Fruit fly (Drosophila melanogaster) whole organism: ENCODE data around the gene CG13643.

Experiments
- CG8478 ChIP-seq: fragments of >200 bp; optimal IDR thresholded peaks from 2 replicates; lab custom pipeline; 2018; ENCODE audit warnings: inconsistent platforms
- Dll ChIP-seq: fragments of >200 bp; optimal IDR thresholded peaks from 2 replicates; lab custom pipeline; 2017
- EcR ChIP-seq, 2 experiments: fragments of >200 bp; optimal IDR thresholded peaks; 2 replicates each; lab custom pipeline; 2017; ENCODE audit warnings: missing biosample characterization in 2 of 2, missing genetic modification characterization in 2 of 2, missing genetic modification reagents in 2 of 2
- pan ChIP-seq: fragments of >200 bp; optimal IDR thresholded peaks from 2 replicates; lab custom pipeline; 2017
- psq ChIP-seq: fragments of >200 bp; optimal IDR thresholded peaks from 2 replicates; lab custom pipeline; 2017
- usp ChIP-seq: fragments of >200 bp; optimal IDR thresholded peaks from 2 replicates; lab custom pipeline; 2017; ENCODE audit warnings: missing biosample characterization, missing genetic modification characterization, mixed read lengths

CG13643 gene

dm6 chr3R:24922270-24922669, 16.5 kb upstream of the CG13643 start, which contains the start of gene Mink:
TSS of gene Mink (plus strand) at chr3R:24922473.
- TF ChIP-seq pan (lab: Kevin White, UChicago): no peak
- no peak for TF ChIP-seq psq (lab: Kevin White, UChicago)
- TF ChIP-seq Dll (lab: Kevin White, UChicago): no peak
- no peak for TF ChIP-seq CG8478 (lab: Kevin White, UChicago)
- TF ChIP-seq EcR (GFP tag; optimal IDR thresholded peaks at IDR 0.05; lab: Kevin White, UChicago): no peak
- no peak for TF ChIP-seq usp

dm6 chr3R:24917814-24918636, 12.2 kb upstream of the CG13643 start, which contains the start of the genes PIG-S, sud1 and CG11168:
TSS of gene PIG-S (minus strand) at chr3R:24917864.
TSS of gene sud1 (minus strand) at chr3R:24917864.
TSS of gene CG11168 (plus strand) at chr3R:24918106.
- no peak for TF ChIP-seq usp
- no peak for TF ChIP-seq EcR (GFP tag; optimal IDR thresholded peaks at IDR 0.05; lab: Kevin White, UChicago)
- TF ChIP-seq Dll (lab: Kevin White, UChicago): no peak
- TF ChIP-seq CG8478 (lab: Kevin White, UChicago): no peak
- no peak for TF ChIP-seq psq (lab: Kevin White, UChicago)
- TF ChIP-seq pan (lab: Kevin White, UChicago): no peak

- no peak for TF ChIP-seq pan (lab: Kevin White, UChicago)
- no peak for TF ChIP-seq CG8478 (lab: Kevin White, UChicago)
- TF ChIP-seq psq (lab: Kevin White, UChicago): no peak
- TF ChIP-seq EcR (GFP tag; optimal IDR thresholded peaks at IDR 0.05; lab: Kevin White, UChicago): no peak
- TF ChIP-seq usp: no peak
- no peak for TF ChIP-seq Dll (lab: Kevin White, UChicago)
Observed at dm6 chr3R:24914864-24915263, 9.1 kb upstream of the CG13643 start.

dm6 chr3R:24910097-24910496, 4.3 kb upstream of the CG13643 start:
- no peak for TF ChIP-seq pan (lab: Kevin White, UChicago)
- no peak for TF ChIP-seq psq (lab: Kevin White, UChicago)
- TF ChIP-seq usp: no peak
- TF ChIP-seq Dll (lab: Kevin White, UChicago): no peak
- no peak for TF ChIP-seq EcR (GFP tag; optimal IDR thresholded peaks at IDR 0.05; lab: Kevin White, UChicago)
- TF ChIP-seq CG8478 (lab: Kevin White, UChicago): no peak

dm6 chr3R:24908034-24908433, 2.2 kb upstream of the CG13643 start:
- TF ChIP-seq Dll (lab: Kevin White, UChicago): no peak

dm6 chr3R:24906648-24907047, 844 bp upstream of the CG13643 start:
- TF ChIP-seq pan (lab: Kevin White, UChicago) (no peak), Dll (lab: Kevin White, UChicago) (no peak), psq (lab: Kevin White, UChicago) (no peak), usp (no peak), EcR (GFP tag; optimal IDR thresholded peaks at IDR 0.05; lab: Kevin White, UChicago) (no peak), CG8478 (lab: Kevin White, UChicago) (no peak)

- TF ChIP-seq psq (lab: Kevin White, UChicago) (no peak), usp (no peak), Dll (lab: Kevin White, UChicago) (no peak), pan (lab: Kevin White, UChicago) (no peak), EcR (GFP tag; optimal IDR thresholded peaks at IDR 0.05; lab: Kevin White, UChicago) (no peak), CG8478 (lab: Kevin White, UChicago) (no peak)
Observed at dm6 chr3R:24900816-24901215, 5.0 kb downstream of the CG13643 start, which contains the start of gene CG10845. TSS of gene CG10845 (plus strand) at chr3R:24901116.

dm6 chr3R:24894419-24895206, 11.2 kb downstream of the CG13643 start, which contains the start of the genes CG31121 and CG11069:
TSS of gene CG31121 (minus strand) at chr3R:24894605.
TSS of gene CG11069 (plus strand) at chr3R:24894742.
- TF ChIP-seq EcR (GFP tag; optimal IDR thresholded peaks at IDR 0.05; lab: Kevin White, UChicago) (no peak), psq (lab: Kevin White, UChicago) (no peak), pan (lab: Kevin White, UChicago) (no peak), usp (no peak), Dll (lab: Kevin White, UChicago) (no peak), CG8478 (lab: Kevin White, UChicago) (no peak)

dm6 chr3R:24893320-24893955, 12.4 kb downstream of the CG13643 start:
- TF ChIP-seq EcR (GFP tag; optimal IDR thresholded peaks at IDR 0.05; lab: Kevin White, UChicago) (peak in 1 of 2 experiments; percentile 86), Dll (lab: Kevin White, UChicago) (no peak)

- TF ChIP-seq CG8478 (lab: Kevin White, UChicago) (no peak), EcR (GFP tag; optimal IDR thresholded peaks at IDR 0.05; lab: Kevin White, UChicago) (no peak), pan (lab: Kevin White, UChicago) (no peak), usp (no peak), Dll (lab: Kevin White, UChicago) (no peak), psq (lab: Kevin White, UChicago) (no peak)
Observed at dm6 chr3R:24890919-24891318, 14.9 kb downstream of the CG13643 start.

dm6 chr3R:24890217-24890616, 15.6 kb downstream of the CG13643 start:
- TF ChIP-seq Dll (lab: Kevin White, UChicago) (no peak), usp (no peak), CG8478 (lab: Kevin White, UChicago) (no peak), psq (lab: Kevin White, UChicago) (no peak), pan (lab: Kevin White, UChicago) (no peak), EcR (GFP tag; optimal IDR thresholded peaks at IDR 0.05; lab: Kevin White, UChicago) (no peak)
